ENCODE assay signal across 3 worm cellular contexts in the genomic region with DNA sequence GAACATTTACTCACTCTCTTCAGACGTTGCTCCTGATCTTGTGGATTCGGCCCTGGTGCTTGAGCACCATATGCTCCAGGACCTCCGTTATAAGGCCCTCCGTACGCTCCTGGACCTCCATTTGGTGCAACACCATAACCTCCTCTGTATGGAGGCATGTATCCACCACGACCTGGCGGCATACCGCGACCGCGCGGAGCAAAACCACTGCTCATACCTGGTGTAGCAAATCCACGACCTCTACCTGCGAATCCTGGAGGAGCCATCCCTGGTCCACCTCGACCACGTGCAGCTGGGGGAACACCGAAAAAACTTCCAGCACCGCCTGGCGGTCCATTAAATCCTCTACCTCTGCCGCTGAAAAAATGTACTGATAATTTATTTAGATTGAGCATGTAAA.
TF ChIP-seq lines count a peak whose summit lies in the region.

No protein-coding gene starts in this region.

TF ChIP-seq in whole organism, L4 larva, 104 proteins besides CTCF, POLR2A, EP300 and RAD21:
- TF ChIP-seq R02D3.7 (tag; optimal IDR thresholded peaks at IDR 0.05; lab: Kevin White, UChicago), result no peak
- TF ChIP-seq lin-38 (GFP tag; IDR thresholded peaks at IDR 0.05; lab: Robert Waterston, UW), result peak; percentile 35; the same call in 1 of the 2 replicates
- TF ChIP-seq ces-1 (GFP tag; optimal IDR thresholded peaks at IDR 0.05; lab: Kevin White, UChicago), result no peak
- TF ChIP-seq set-16 (GFP tag; IDR thresholded peaks at IDR 0.05; lab: Robert Waterston, UW), result peak; percentile 78
- 0 out of 2 replicates have a peak, but pooled peaks have one; percentile 10 for TF ChIP-seq lim-7 (GFP tag; IDR thresholded peaks at IDR 0.05; lab: Robert Waterston, UW)
- TF ChIP-seq unc-62 (GFP tag; optimal IDR thresholded peaks at IDR 0.05 in 1 of 2; lab: Kevin White, UChicago), result peak in 1 of 2 experiments; percentile 19
- no peak for TF ChIP-seq unc-62 (tag; optimal IDR thresholded peaks at IDR 0.05; lab: Kevin White, UChicago)
- no peak for TF ChIP-seq spr-3 (GFP tag; optimal IDR thresholded peaks at IDR 0.05; lab: Kevin White, UChicago)
- TF ChIP-seq lsy-2 (tag; optimal IDR thresholded peaks at IDR 0.05; lab: Kevin White, UChicago), result no peak
- no peak for TF ChIP-seq Y105C5A.15 (GFP tag; IDR thresholded peaks at IDR 0.05; lab: Robert Waterston, UW)
- TF ChIP-seq nhr-10 (tag; optimal IDR thresholded peaks at IDR 0.05; lab: Kevin White, UChicago), result no peak
- no peak for TF ChIP-seq tra-1 (GFP tag; IDR thresholded peaks at IDR 0.05; lab: Robert Waterston, UW)
- TF ChIP-seq arid-1 (GFP tag; conservative IDR thresholded peaks at IDR 0.05; lab: Robert Waterston, UW), result no peak
- no peak for TF ChIP-seq daf-16 (GFP tag; optimal IDR thresholded peaks at IDR 0.05; lab: Kevin White, UChicago)
- TF ChIP-seq daf-16 (tag; optimal IDR thresholded peaks at IDR 0.05; lab: Kevin White, UChicago), result no peak
- peak; percentile 72 for TF ChIP-seq egl-43 (GFP tag; IDR thresholded peaks at IDR 0.05; lab: Robert Waterston, UW)
- no peak for TF ChIP-seq nhr-25 (tag; optimal IDR thresholded peaks at IDR 0.05; lab: Kevin White, UChicago; ENCODE audit: borderline replicate concordance, insufficient read depth)
- no peak for TF ChIP-seq ceh-82 (tag; optimal IDR thresholded peaks at IDR 0.05; lab: Kevin White, UChicago)
TF ChIP-seq in whole organism, L4 larva: peak in this region for 5.

TF ChIP-seq in whole organism, midembryonic, 9 proteins besides CTCF, POLR2A, EP300 and RAD21:
- TF ChIP-seq tab-1 (GFP tag; IDR thresholded peaks at IDR 0.05; lab: Robert Waterston, UW) (0 out of 2 replicates have a peak, but pooled peaks have one; percentile 59), T22C8.4 (GFP tag; IDR thresholded peaks at IDR 0.05; lab: Robert Waterston, UW) (no peak)
TF ChIP-seq in whole organism, midembryonic: peak in this region for 1.

TF ChIP-seq in whole organism, young adult, 124 proteins besides CTCF, POLR2A, EP300 and RAD21:
- peak; percentile 13 for TF ChIP-seq die-1 (tag; optimal IDR thresholded peaks at IDR 0.05; lab: Kevin White, UChicago)
- TF ChIP-seq B0019.2 (GFP tag; conservative IDR thresholded peaks at IDR 0.05; lab: Robert Waterston, UW), result no peak
- TF ChIP-seq mcd-1 (GFP tag; IDR thresholded peaks at IDR 0.05; lab: Robert Waterston, UW), result 0 out of 2 replicates have a peak, but pooled peaks have one; percentile 33
- TF ChIP-seq madf-3 (GFP tag; IDR thresholded peaks at IDR 0.05; lab: Robert Waterston, UW), result no peak
- peak; percentile 47; the same call in 1 of the 2 replicates for TF ChIP-seq egrh-3 (GFP tag; IDR thresholded peaks at IDR 0.05; lab: Robert Waterston, UW)
- no peak for TF ChIP-seq attf-5 (GFP tag; optimal IDR thresholded peaks at IDR 0.05; lab: Kevin White, UChicago)
- TF ChIP-seq F52B5.7 (tag; optimal IDR thresholded peaks at IDR 0.05; lab: Kevin White, UChicago), result peak; percentile 27
- TF ChIP-seq madf-6 (GFP tag; IDR thresholded peaks at IDR 0.05; lab: Robert Waterston, UW), result 0 out of 2 replicates have a peak, but pooled peaks have one; percentile 19
- no peak for TF ChIP-seq ceh-58 (GFP tag; IDR thresholded peaks at IDR 0.05; lab: Robert Waterston, UW)
- peak; percentile 77 for TF ChIP-seq zfh-2 (GFP tag; conservative IDR thresholded peaks at IDR 0.05; lab: Robert Waterston, UW)
- no peak for TF ChIP-seq ztf-25 (GFP tag; IDR thresholded peaks at IDR 0.05; lab: Robert Waterston, UW)
- no peak for TF ChIP-seq Y95B8A.8 (GFP tag; IDR thresholded peaks at IDR 0.05; lab: Robert Waterston, UW)
- no peak for TF ChIP-seq hlh-12 (tag; optimal IDR thresholded peaks at IDR 0.05; lab: Kevin White, UChicago)
